Worm (Caenorhabditis elegans): ENCODE results near the gene T24H10.4.

DNA sequence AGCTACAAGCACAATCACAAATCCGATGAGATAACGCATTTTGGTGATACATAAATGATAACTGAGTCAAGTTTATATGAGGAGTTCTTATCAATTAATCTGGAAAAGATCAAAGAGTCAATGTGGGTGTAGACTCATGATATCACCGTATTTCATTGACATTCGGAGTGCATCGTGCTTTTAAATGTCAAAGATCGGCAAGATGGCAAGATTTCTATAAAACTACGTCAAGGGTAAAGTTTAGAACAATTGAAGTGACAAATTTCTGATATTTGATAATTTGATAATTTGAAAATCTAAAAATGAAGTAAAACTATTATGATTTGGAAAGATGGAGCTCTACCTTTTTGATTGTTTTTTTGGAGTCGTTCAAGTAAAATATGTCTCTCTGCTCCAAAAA, 26.2 kb upstream of the T24H10.4 start, which contains the start of gene sysm-1:
- TF ChIP-seq elt-1 (tag; optimal IDR thresholded peaks at IDR 0.05) (no peak), skn-1 (tag; optimal IDR thresholded peaks at IDR 0.05) (no peak), nhr-23 (tag; optimal IDR thresholded peaks at IDR 0.05) (no peak)
